Fruit fly (Drosophila melanogaster): ENCODE measurements around the gene Ldaf1.

DNA sequence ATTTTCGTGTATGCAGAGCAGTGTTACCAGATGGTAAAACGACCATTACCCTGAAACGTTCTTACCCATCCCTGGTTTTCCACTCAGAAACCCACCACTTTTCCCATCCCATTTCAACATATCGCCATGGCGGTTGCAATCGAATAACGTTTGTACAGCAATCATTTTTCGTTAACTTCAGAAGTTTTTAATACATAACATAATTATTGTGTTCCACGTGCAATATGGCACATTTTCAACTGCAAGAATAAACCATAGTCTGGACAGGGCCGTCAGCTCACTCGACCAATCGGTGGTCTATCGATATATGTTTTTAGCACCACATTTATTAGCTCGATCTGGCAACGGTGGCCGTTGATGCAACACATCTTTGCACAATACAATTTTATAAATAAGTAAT lies 11.8 kb downstream of the Ldaf1 start, which contains the start of the genes trr and mRpL16:
- no peak for TF ChIP-seq CG7045 (GFP tag; optimal IDR thresholded peaks at IDR 0.05)
- TF ChIP-seq toe (GFP tag; optimal IDR thresholded peaks at IDR 0.05): no peak
- TF ChIP-seq CG7101 (tag; optimal IDR thresholded peaks at IDR 0.05): peak; percentile 64
- TF ChIP-seq ovo (GFP tag; optimal IDR thresholded peaks at IDR 0.05): no peak
- peak; percentile 49 for TF ChIP-seq tj (GFP tag; optimal IDR thresholded peaks at IDR 0.05)
- TF ChIP-seq CG14711 (tag; optimal IDR thresholded peaks at IDR 0.05): peak; percentile 54
- TF ChIP-seq CG33017 (tag; optimal IDR thresholded peaks at IDR 0.05): peak; percentile 7
- peak; percentile 57 for TF ChIP-seq pad (GFP tag; optimal IDR thresholded peaks at IDR 0.05)
- TF ChIP-seq CG1620 (GFP tag; optimal IDR thresholded peaks at IDR 0.05): peak; percentile 53
- no peak for TF ChIP-seq cic (GFP tag; optimal IDR thresholded peaks at IDR 0.05)
- peak; percentile 65 for TF ChIP-seq Mnt (GFP tag; optimal IDR thresholded peaks at IDR 0.05)
- TF ChIP-seq cnc (optimal IDR thresholded peaks at IDR 0.05): no peak
- TF ChIP-seq CG5204 (GFP tag; optimal IDR thresholded peaks at IDR 0.05): no peak
- TF ChIP-seq CG11617 (GFP tag; optimal IDR thresholded peaks at IDR 0.05): peak; percentile 64

Measured in whole organism, adult.